Worm (Caenorhabditis elegans) whole organism, late embryonic: Measurements from ENCODE around the gene gpdh-2.

Source experiments
- K09A11.1 ChIP-seq: sonication (generic microtip); optimal IDR thresholded peaks from 2 replicates; lab custom pipeline; 2017; ENCODE audit warnings: antibody characterized with exemption, mild to moderate bottlenecking, missing genetic modification characterization, missing compliant biosample characterization; ENCODE audit not compliant: insufficient read depth
- ama-1 ChIP-seq: fragments of 150-350 bp; optimal IDR thresholded peaks from 2 replicates; lab custom pipeline; 2014
- ceh-14 ChIP-seq: sonication (generic microtip); optimal IDR thresholded peaks from 2 replicates; lab custom pipeline; 2016; ENCODE audit warnings: missing genotype, missing genetic modification characterization, missing compliant biosample characterization
- ceh-18 ChIP-seq: sonication (generic microtip); optimal IDR thresholded peaks from 2 replicates; lab custom pipeline; 2016; ENCODE audit warnings: missing genetic modification characterization, missing compliant biosample characterization
- ceh-2 ChIP-seq: sonication (generic microtip); optimal IDR thresholded peaks from 2 replicates; lab custom pipeline; 2016; ENCODE audit warnings: missing genotype, missing genetic modification characterization, missing compliant biosample characterization
- ceh-22 ChIP-seq: sonication (generic microtip); optimal IDR thresholded peaks from 2 replicates; lab custom pipeline; 2017; ENCODE audit warnings: missing biosample characterization, missing genetic modification characterization
- ceh-24 ChIP-seq: sonication (generic microtip); optimal IDR thresholded peaks from 2 replicates; lab custom pipeline; 2016; ENCODE audit warnings: mild to moderate bottlenecking, missing genetic modification characterization, missing compliant biosample characterization
- ceh-6 ChIP-seq: fragments of 200-800 bp; sonication (Bioruptor generic); optimal IDR thresholded peaks from 2 replicates; lab custom pipeline; 2018; ENCODE audit warnings: mild to moderate bottlenecking, missing genetic modification characterization, missing compliant biosample characterization
- che-1 ChIP-seq: sonication (generic microtip); optimal IDR thresholded peaks from 2 replicates; lab custom pipeline; 2016; ENCODE audit warnings: mild to moderate bottlenecking, missing genetic modification characterization, missing compliant biosample characterization
- dmd-4 ChIP-seq: sonication (generic microtip); optimal IDR thresholded peaks from 2 replicates; lab custom pipeline; 2016; ENCODE audit warnings: borderline replicate concordance, missing genetic modification characterization, missing compliant biosample characterization
- elt-2 ChIP-seq: sonication (generic microtip); optimal IDR thresholded peaks from 2 replicates; lab custom pipeline; 2016; ENCODE audit warnings: missing genetic modification reagents, missing genetic modification characterization, missing compliant biosample characterization
- eyg-1 ChIP-seq: sonication (generic microtip); optimal IDR thresholded peaks from 2 replicates; lab custom pipeline; 2016; ENCODE audit warnings: missing genotype, missing genetic modification characterization, missing compliant biosample characterization
- fkh-10 ChIP-seq: fragments of 150-350 bp; optimal IDR thresholded peaks from 2 replicates; lab custom pipeline; 2014; ENCODE audit warnings: missing biosample characterization, missing genetic modification reagents, missing genetic modification characterization
- gmeb-2 ChIP-seq: sonication (generic microtip); optimal IDR thresholded peaks from 2 replicates; lab custom pipeline; 2016; ENCODE audit warnings: missing genetic modification characterization, inconsistent platforms, missing compliant biosample characterization
- hlh-13 ChIP-seq: fragments of 200-800 bp; sonication (Bioruptor generic); optimal IDR thresholded peaks from 2 replicates; lab custom pipeline; 2018; ENCODE audit warnings: mild to moderate bottlenecking, missing genetic modification characterization, missing compliant biosample characterization
- hlh-15 ChIP-seq: sonication (generic microtip); optimal IDR thresholded peaks from 2 replicates; lab custom pipeline; 2016; ENCODE audit warnings: missing genetic modification characterization, missing compliant biosample characterization
- hlh-30 ChIP-seq: sonication (generic microtip); optimal IDR thresholded peaks from 2 replicates; lab custom pipeline; 2017; ENCODE audit warnings: antibody characterized with exemption, missing genetic modification characterization, missing compliant biosample characterization; ENCODE audit not compliant: insufficient read depth
- hlh-6 ChIP-seq: sonication (generic microtip); optimal IDR thresholded peaks from 2 replicates; lab custom pipeline; 2016; ENCODE audit warnings: missing genotype, missing genetic modification characterization, missing compliant biosample characterization
- hlh-8 ChIP-seq: sonication (generic microtip); optimal IDR thresholded peaks from 2 replicates; lab custom pipeline; 2016; ENCODE audit warnings: missing genotype, missing genetic modification characterization, missing compliant biosample characterization
- lim-6 ChIP-seq: sonication (generic microtip); optimal IDR thresholded peaks from 2 replicates; lab custom pipeline; 2016; ENCODE audit warnings: missing genetic modification characterization, missing compliant biosample characterization
- lin-11 ChIP-seq: fragments of 200-800 bp; sonication (Bioruptor generic); optimal IDR thresholded peaks from 2 replicates; lab custom pipeline; 2018; ENCODE audit warnings: mild to moderate bottlenecking, missing genetic modification characterization, missing compliant biosample characterization
- madf-2 ChIP-seq: sonication (generic microtip); optimal IDR thresholded peaks from 2 replicates; lab custom pipeline; 2017; ENCODE audit warnings: missing genetic modification characterization, missing compliant biosample characterization
- mec-3 ChIP-seq: sonication (generic microtip); optimal IDR thresholded peaks from 2 replicates; lab custom pipeline; 2016; ENCODE audit warnings: borderline replicate concordance, missing genetic modification characterization, missing compliant biosample characterization
- nfya-1 ChIP-seq: sonication (generic microtip); optimal IDR thresholded peaks from 2 replicates; lab custom pipeline; 2017; ENCODE audit warnings: missing genetic modification characterization, mild to moderate bottlenecking, missing compliant biosample characterization, antibody characterized with exemption, moderate library complexity
- odd-2 ChIP-seq: sonication (generic microtip); optimal IDR thresholded peaks from 2 replicates; lab custom pipeline; 2017; ENCODE audit warnings: antibody characterized with exemption, mild to moderate bottlenecking, missing genetic modification characterization, missing compliant biosample characterization
- pax-1 ChIP-seq: fragments of 150-350 bp; optimal IDR thresholded peaks from 2 replicates; lab custom pipeline; 2014; ENCODE audit warnings: missing biosample characterization, missing genetic modification characterization
- pha-2 ChIP-seq: sonication (generic microtip); optimal IDR thresholded peaks from 2 replicates; lab custom pipeline; 2017; ENCODE audit warnings: mild to moderate bottlenecking, missing genetic modification characterization, missing compliant biosample characterization
- pha-4 ChIP-seq: fragments of 150-350 bp; optimal IDR thresholded peaks from 2 replicates; lab custom pipeline; 2018; ENCODE audit warnings: missing biosample characterization, missing genetic modification reagents, missing genetic modification characterization
- pqm-1 ChIP-seq: sonication (generic microtip); optimal IDR thresholded peaks from 2 replicates; lab custom pipeline; 2016; ENCODE audit warnings: missing genetic modification characterization, missing compliant biosample characterization
- rnt-1 ChIP-seq: sonication (generic microtip); optimal IDR thresholded peaks from 2 replicates; lab custom pipeline; 2016; ENCODE audit warnings: missing genetic modification characterization, missing compliant biosample characterization
- sdc-2 ChIP-seq: sonication (generic microtip); optimal IDR thresholded peaks from 2 replicates; lab custom pipeline; 2016; ENCODE audit warnings: missing genotype, missing genetic modification characterization, missing compliant biosample characterization
- sox-2 ChIP-seq: fragments of 200-800 bp; sonication (Bioruptor generic); IDR thresholded peaks from 2 replicates; pipeline ENCODE4 v1.3.6; 2022; ENCODE audit warnings: missing genetic modification reagents, missing genetic modification characterization, missing compliant biosample characterization
- sox-4 ChIP-seq: sonication (generic microtip); optimal IDR thresholded peaks from 2 replicates; lab custom pipeline; 2017; ENCODE audit warnings: mild to moderate bottlenecking, missing genetic modification characterization, inconsistent platforms, missing compliant biosample characterization
- syd-9 ChIP-seq: sonication (generic microtip); optimal IDR thresholded peaks from 2 replicates; lab custom pipeline; 2016; ENCODE audit warnings: mild to moderate bottlenecking, missing genetic modification characterization, moderate library complexity, missing compliant biosample characterization
- tbx-2 ChIP-seq: sonication (generic microtip); optimal IDR thresholded peaks from 2 replicates; lab custom pipeline; 2016; ENCODE audit warnings: missing genetic modification characterization, missing compliant biosample characterization
- tbx-7 ChIP-seq: sonication (generic microtip); optimal IDR thresholded peaks from 2 replicates; lab custom pipeline; 2016; ENCODE audit warnings: missing genotype, missing genetic modification characterization, missing compliant biosample characterization
- unc-86 ChIP-seq: sonication (generic microtip); optimal IDR thresholded peaks from 2 replicates; lab custom pipeline; 2016; ENCODE audit warnings: missing genetic modification characterization, missing compliant biosample characterization
- zip-5 ChIP-seq: sonication (generic microtip); optimal IDR thresholded peaks from 2 replicates; lab custom pipeline; 2016; ENCODE audit warnings: missing genetic modification characterization, missing compliant biosample characterization
- ztf-16 ChIP-seq: sonication (generic microtip); optimal IDR thresholded peaks from 2 replicates; lab custom pipeline; 2017; ENCODE audit warnings: missing genetic modification characterization, missing compliant biosample characterization

gpdh-2 gene

DNA sequence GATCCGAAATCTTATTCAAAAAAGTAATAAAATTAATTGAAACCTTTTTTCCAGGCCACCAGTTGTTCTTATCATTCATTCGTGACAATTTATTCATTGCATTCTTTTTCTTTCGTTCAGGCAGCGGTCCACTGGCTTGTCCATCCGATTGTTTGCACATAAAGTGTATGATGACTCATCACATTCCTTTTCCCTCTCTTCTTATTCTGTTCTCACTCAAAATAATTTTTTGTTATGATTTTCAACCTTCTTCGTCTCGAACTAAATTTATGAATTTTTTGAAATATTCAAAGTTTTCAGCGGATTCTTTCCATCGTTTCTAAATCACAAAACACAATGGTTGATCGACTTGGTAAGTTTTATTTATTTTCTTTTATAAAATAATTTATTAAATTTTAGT is 28.5 kb downstream of the gpdh-2 start, which contains the start of gene ZK632.12:
TSS of gene ZK632.12 (plus strand) at position 301 of the 400 bp plus-strand sequence.
- TF ChIP-seq ceh-14 (tag; lab: Kevin White, UChicago), result no peak
- no peak for TF ChIP-seq pha-2 (tag; lab: Kevin White, UChicago)
- TF ChIP-seq tbx-7 (tag; lab: Kevin White, UChicago), result no peak
- TF ChIP-seq syd-9 (tag; lab: Kevin White, UChicago), result no peak
- no peak for TF ChIP-seq odd-2
- TF ChIP-seq ceh-24 (tag; lab: Kevin White, UChicago), result no peak
- no peak for TF ChIP-seq ceh-6 (GFP tag; lab: Kevin White, UChicago)
- TF ChIP-seq lim-6 (tag; lab: Kevin White, UChicago), result no peak
- no peak for TF ChIP-seq madf-2
- TF ChIP-seq sdc-2 (tag; lab: Kevin White, UChicago), result no peak
- no peak for TF ChIP-seq sox-2 (GFP tag; lab: Robert Waterston, UW)
- no peak for TF ChIP-seq sox-4 (tag; lab: Kevin White, UChicago)
- TF ChIP-seq gmeb-2 (tag; lab: Kevin White, UChicago), result no peak
- TF ChIP-seq fkh-10 (GFP tag; lab: Kevin White, UChicago), result no peak
- no peak for TF ChIP-seq unc-86 (tag; lab: Kevin White, UChicago)
- no peak for TF ChIP-seq pax-1 (tag; lab: Kevin White, UChicago)
- no peak for TF ChIP-seq hlh-13 (GFP tag; lab: Kevin White, UChicago)
- no peak for TF ChIP-seq mec-3 (tag; lab: Kevin White, UChicago)

- peak; percentile 18 for TF ChIP-seq nfya-1 (tag; lab: Kevin White, UChicago)
- TF ChIP-seq ceh-2 (tag; lab: Kevin White, UChicago), result no peak
- TF ChIP-seq hlh-30, result peak; percentile 78
- peak; percentile 7 for TF ChIP-seq rnt-1
Measured at ce11 chrIII:9827163-9827951, 31.6 kb downstream of the gpdh-2 start, which contains the start of the genes ZK632.10 and ZK632.11. Gene ZK632.10, minus strand, starts transcription at chrIII:9827722. Gene ZK632.11, plus strand, starts transcription at chrIII:9827915.

- TF ChIP-seq tbx-7 (tag; lab: Kevin White, UChicago), result no peak
- TF ChIP-seq nfya-1 (tag; lab: Kevin White, UChicago), result peak; percentile 3
- peak; percentile 55 for TF ChIP-seq hlh-30
- no peak for TF ChIP-seq che-1
- TF ChIP-seq ceh-22 (tag; lab: Kevin White, UChicago), result no peak
Measured at ce11 chrIII:9826005-9826404, 33.0 kb downstream of the gpdh-2 start.

DNA sequence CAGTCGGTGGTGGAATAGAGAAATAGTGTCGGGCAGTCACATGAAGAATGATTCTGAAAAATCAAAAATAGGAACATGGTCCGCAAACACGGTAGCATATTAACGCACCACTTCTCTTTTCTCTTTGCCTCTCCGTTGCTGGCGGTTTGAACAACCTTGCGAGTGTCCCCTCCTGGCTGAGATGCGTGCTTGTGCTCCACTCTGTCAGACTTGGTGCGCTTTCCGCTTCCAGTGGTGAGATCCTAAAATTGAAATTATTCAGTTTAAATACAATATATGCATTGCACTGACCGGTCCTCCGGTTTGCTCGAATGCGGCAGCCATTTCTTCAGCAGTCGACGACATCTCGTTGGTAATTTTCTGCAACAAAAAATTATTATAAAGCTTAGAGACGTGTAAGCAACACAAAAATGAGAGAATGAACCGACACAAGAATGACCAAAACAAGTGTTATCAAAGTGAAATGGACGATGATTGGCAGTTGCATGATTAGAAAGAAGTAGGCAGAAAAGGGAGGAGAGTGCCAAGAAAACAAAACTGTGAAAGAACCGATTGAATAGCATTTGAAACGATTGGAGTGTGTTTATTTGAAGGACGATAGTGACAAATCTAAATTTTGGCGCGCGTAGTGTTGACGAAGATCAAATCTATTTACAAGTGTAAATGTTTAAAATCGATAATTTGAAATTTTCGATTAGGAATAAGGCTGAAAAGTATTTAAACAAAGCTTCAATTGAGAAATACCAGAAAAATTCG is 33.7 kb downstream of the gpdh-2 start, which contains the start of gene ZK632.9:
TSS of gene ZK632.9 (minus strand) at position 360 of the 756 bp plus-strand sequence.
- TF ChIP-seq elt-2 (no peak), tbx-2 (tag; lab: Kevin White, UChicago) (peak; percentile 14)

ce11 chrIII:9824330-9824934 is 34.6 kb downstream of the gpdh-2 start, which contains the start of gene lin-52:
Gene lin-52, minus strand, starts transcription at chrIII:9824750.
- TF ChIP-seq hlh-15 (tag; lab: Kevin White, UChicago), result no peak
- no peak for TF ChIP-seq ceh-18 (tag; lab: Kevin White, UChicago)
- TF ChIP-seq hlh-6, result no peak
- TF ChIP-seq fkh-10 (GFP tag; lab: Kevin White, UChicago), result no peak
- no peak for TF ChIP-seq K09A11.1 (tag; lab: Kevin White, UChicago)
- no peak for TF ChIP-seq sox-4 (tag; lab: Kevin White, UChicago)
- TF ChIP-seq pax-1 (tag; lab: Kevin White, UChicago), result no peak
- no peak for TF ChIP-seq ceh-24 (tag; lab: Kevin White, UChicago)
- no peak for TF ChIP-seq ama-1 (lab: Kevin White, UChicago)
- TF ChIP-seq pha-4 (tag; lab: Kevin White, UChicago), result no peak
- no peak for TF ChIP-seq hlh-8 (tag; lab: Kevin White, UChicago)
- no peak for TF ChIP-seq lin-11 (tag; lab: Kevin White, UChicago)
- TF ChIP-seq eyg-1 (tag; lab: Kevin White, UChicago), result no peak
- TF ChIP-seq zip-5 (tag; lab: Kevin White, UChicago), result no peak
- TF ChIP-seq ztf-16 (tag; lab: Kevin White, UChicago), result no peak
- TF ChIP-seq odd-2, result no peak
- no peak for TF ChIP-seq lim-6 (tag; lab: Kevin White, UChicago)
- TF ChIP-seq madf-2, result no peak
- TF ChIP-seq pqm-1 (tag; lab: Kevin White, UChicago), result no peak
- TF ChIP-seq dmd-4, result no peak
